Fruit fly (Drosophila melanogaster) whole organism, wandering third instar larva: ENCODE measurements around the gene CG6118.

Source experiments
- Abd-B ChIP-seq: fragments of >200 bp; optimal IDR thresholded peaks from 2 replicates; lab custom pipeline; 2017; ENCODE audit warnings: missing biosample characterization, missing genetic modification characterization
- CG32264 ChIP-seq: fragments of 200-800 bp; sonication (Bioruptor generic); optimal IDR thresholded peaks from 2 replicates; lab custom pipeline; 2016; ENCODE audit warnings: missing biosample characterization, missing genetic modification characterization
- HLH106 ChIP-seq: fragments of 200-800 bp; optimal IDR thresholded peaks from 3 replicates; lab custom pipeline; 2019; ENCODE audit warnings: missing biosample characterization, mild to moderate bottlenecking, missing genetic modification characterization, moderate library complexity
- Hr78 ChIP-seq: fragments of >200 bp; optimal IDR thresholded peaks from 2 replicates; lab custom pipeline; 2017; ENCODE audit warnings: missing biosample characterization, missing genetic modification characterization
- Myc ChIP-seq: fragments of >200 bp; optimal IDR thresholded peaks from 2 replicates; lab custom pipeline; 2017
- N ChIP-seq: fragments of >200 bp; optimal IDR thresholded peaks from 2 replicates; lab custom pipeline; 2018; ENCODE audit warnings: missing biosample characterization, missing external identifiers, missing genetic modification characterization
- h ChIP-seq: fragments of 200-800 bp; sonication (Bioruptor generic); optimal IDR thresholded peaks from 3 replicates; lab custom pipeline; 2016; ENCODE audit warnings: missing biosample characterization, mild to moderate bottlenecking, missing genetic modification characterization
- jim ChIP-seq: fragments of 175-275, 200-325 bp; sonication (Bioruptor generic); optimal IDR thresholded peaks from 2 replicates; lab custom pipeline; 2016; ENCODE audit warnings: missing biosample characterization, mild to moderate bottlenecking, missing genetic modification characterization
- pan ChIP-seq: fragments of >200 bp; optimal IDR thresholded peaks from 2 replicates; lab custom pipeline; 2017
- psq ChIP-seq: fragments of 200-800 bp; sonication (Bioruptor generic); optimal IDR thresholded peaks from 3 replicates; lab custom pipeline; 2017; ENCODE audit warnings: missing biosample characterization, mild to moderate bottlenecking, missing genetic modification characterization, moderate library complexity
- sv ChIP-seq: fragments of 200-800 bp; sonication (Bioruptor generic); optimal IDR thresholded peaks from 3 replicates; lab custom pipeline; 2016; ENCODE audit warnings: missing biosample characterization, missing genetic modification characterization

dm6 chr3R:15424187-15424586 lies 10.4 kb downstream of the CG6118 start:
- no peak for TF ChIP-seq h
- TF ChIP-seq Abd-B (GFP tag; lab: Kevin White, UChicago): no peak
- no peak for TF ChIP-seq Hr78 (GFP tag; lab: Kevin White, UChicago)
- no peak for TF ChIP-seq HLH106 (tag; lab: Kevin White, UChicago)
- no peak for TF ChIP-seq pan
- TF ChIP-seq N (GFP tag; lab: Kevin White, UChicago): no peak
- TF ChIP-seq psq (GFP tag; lab: Kevin White, UChicago): no peak
- no peak for TF ChIP-seq Myc (lab: Kevin White, UChicago)
- no peak for TF ChIP-seq CG32264 (GFP tag; lab: Kevin White, UChicago)
- TF ChIP-seq jim (GFP tag; lab: Kevin White, UChicago): no peak
- no peak for TF ChIP-seq sv (GFP tag; lab: Kevin White, UChicago)
